Worm (Caenorhabditis elegans): ENCODE results near the gene E02C12.6.

ce11 chrV:9408869-9409268 lies 38.0 kb upstream of the E02C12.6 start:
- no peak for TF ChIP-seq pes-1 (GFP tag; IDR thresholded peaks at IDR 0.05)
- TF ChIP-seq aly-1 (tag; optimal IDR thresholded peaks at IDR 0.05), result no peak
- no peak for TF ChIP-seq tra-4 (tag; optimal IDR thresholded peaks at IDR 0.05)
- no peak for TF ChIP-seq scrt-1 (GFP tag; IDR thresholded peaks at IDR 0.05)
- TF ChIP-seq hmg-4 (GFP tag; optimal IDR thresholded peaks at IDR 0.05), result no peak
- TF ChIP-seq ama-1 (optimal IDR thresholded peaks at IDR 0.05), result no peak
- no peak for TF ChIP-seq ceh-36 (tag; optimal IDR thresholded peaks at IDR 0.05)
- no peak for TF ChIP-seq hmbx-1 (tag; optimal IDR thresholded peaks at IDR 0.05)
- TF ChIP-seq sea-1 (GFP tag; conservative IDR thresholded peaks at IDR 0.05), result no peak
- TF ChIP-seq flt-1 (GFP tag; IDR thresholded peaks at IDR 0.05), result no peak
- no peak for TF ChIP-seq B0310.2 (tag; optimal IDR thresholded peaks at IDR 0.05)
- no peak for TF ChIP-seq tbx-37 (GFP tag; conservative IDR thresholded peaks at IDR 0.05)
